Worm (Caenorhabditis elegans): Measurements from ENCODE around the gene jmjd-2.

DNA sequence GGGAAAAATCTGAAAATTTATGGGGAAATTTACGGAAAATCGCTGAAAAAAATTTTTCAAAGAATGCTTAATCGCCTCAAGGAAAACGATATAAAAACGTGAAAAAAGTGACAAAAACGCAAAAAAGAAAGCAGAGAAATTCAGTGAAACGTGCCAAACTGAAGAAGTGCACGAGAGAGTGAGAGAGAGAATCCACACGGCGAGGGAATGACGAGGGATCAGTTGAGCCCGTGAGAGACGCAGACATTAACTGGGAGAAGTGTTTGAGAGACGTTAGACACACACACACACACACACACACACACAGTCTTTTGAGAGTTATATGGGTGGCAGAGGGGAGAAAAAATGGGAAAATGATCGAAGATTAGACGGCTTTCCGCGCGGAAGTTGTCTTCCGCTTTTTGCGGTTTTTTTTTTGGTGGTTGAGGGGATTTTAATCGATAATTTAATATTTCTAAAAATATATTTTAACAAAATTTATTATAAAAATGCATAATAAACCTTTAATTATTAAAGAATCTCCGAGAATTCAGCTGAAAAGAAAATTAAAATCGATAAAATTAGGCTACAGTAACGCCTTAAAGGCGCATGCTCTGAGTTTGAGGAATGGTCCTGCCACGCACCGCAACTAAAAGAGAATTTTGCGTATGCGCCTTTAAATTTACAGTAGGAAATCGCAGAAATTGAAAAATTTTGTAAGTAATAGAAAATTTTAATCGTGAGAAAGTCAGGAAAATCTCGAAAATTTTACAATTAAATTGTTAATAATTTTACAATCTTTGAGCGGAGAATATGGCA, 1.3 kb upstream of the jmjd-2 start:
- TF ChIP-seq ceh-13 (GFP tag; optimal IDR thresholded peaks at IDR 0.05) (no peak), sea-1 (GFP tag; conservative IDR thresholded peaks at IDR 0.05) (no peak), hnd-1 (tag; optimal IDR thresholded peaks at IDR 0.05) (no peak), pes-1 (GFP tag; IDR thresholded peaks at IDR 0.05) (no peak), ama-1 (optimal IDR thresholded peaks at IDR 0.05) (no peak)
